Fruit fly (Drosophila melanogaster): ENCODE measurements around the gene CG43391.

The CG43391 gene

DNA sequence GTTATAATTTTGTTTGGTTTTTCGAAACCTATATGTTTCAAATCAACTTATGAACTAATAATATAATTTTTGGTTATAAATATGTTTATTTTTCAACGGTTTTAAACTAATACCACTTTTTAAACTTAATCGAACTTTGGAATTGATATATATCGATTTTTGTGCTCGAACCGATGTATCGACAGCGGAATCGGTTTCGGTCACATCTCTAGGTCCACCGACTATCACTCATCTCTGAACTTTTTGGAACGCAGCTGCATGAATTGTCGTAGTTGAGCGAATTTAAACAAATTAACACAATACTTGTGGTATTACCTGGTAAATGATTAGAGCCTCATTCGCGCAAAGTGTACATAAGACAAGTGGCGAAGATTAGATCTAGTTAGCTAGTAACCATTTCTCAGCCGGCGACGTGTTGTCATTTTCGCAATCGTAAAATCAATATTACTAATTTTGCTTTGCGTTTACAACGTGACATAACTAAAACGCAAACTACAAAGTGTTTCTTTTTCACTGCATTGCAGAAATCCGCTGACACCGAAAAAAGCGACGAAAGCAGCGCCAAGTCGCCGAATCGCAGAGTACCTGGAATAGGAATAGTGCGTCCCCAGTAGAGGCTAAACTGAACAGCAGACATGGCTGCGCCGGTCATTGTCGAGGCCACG lies 47.1 kb upstream of the CG43391 start, which contains the start of gene Apt1 (continued):
- TF ChIP-seq CG14014 (GFP tag; IDR thresholded peaks at IDR 0.05) = no peak
- TF ChIP-seq inv (GFP tag; IDR thresholded peaks at IDR 0.05; ENCODE audit: partially characterized antibody) = peak; percentile 93
- no peak for TF ChIP-seq Hr39 (optimal IDR thresholded peaks at IDR 0.05)
- TF ChIP-seq Atf3 (GFP tag; optimal IDR thresholded peaks at IDR 0.05) = no peak
- TF ChIP-seq CG3726 (GFP tag; IDR thresholded peaks at IDR 0.05) = no peak
- TF ChIP-seq CG1647 (GFP tag; optimal IDR thresholded peaks at IDR 0.05) = no peak
- TF ChIP-seq ERR (GFP tag; optimal IDR thresholded peaks at IDR 0.05) = no peak
- no peak for TF ChIP-seq CG1832 (GFP tag; optimal IDR thresholded peaks at IDR 0.05)
- TF ChIP-seq en (GFP tag; optimal IDR thresholded peaks at IDR 0.05) = no peak
- no peak for TF ChIP-seq CG9609 (GFP tag; optimal IDR thresholded peaks at IDR 0.05)
- no peak for TF ChIP-seq sr (GFP tag; IDR thresholded peaks at IDR 0.05)
- TF ChIP-seq vnd (GFP tag; IDR thresholded peaks at IDR 0.05; ENCODE audit: partially characterized antibody) = peak; percentile 95
- no peak for TF ChIP-seq CG17612 (GFP tag; IDR thresholded peaks at IDR 0.05)
- TF ChIP-seq CG10267 (tag; optimal IDR thresholded peaks at IDR 0.05) = peak; percentile 44
- no peak for TF ChIP-seq TFAM (GFP tag; optimal IDR thresholded peaks at IDR 0.05)
- no peak for TF ChIP-seq her (GFP tag; optimal IDR thresholded peaks at IDR 0.05)
- no peak for TF ChIP-seq chn (GFP tag; optimal IDR thresholded peaks at IDR 0.05)
- no peak for TF ChIP-seq CG15479 (GFP tag; optimal IDR thresholded peaks at IDR 0.05)
- no peak for TF ChIP-seq D19A (tag; optimal IDR thresholded peaks at IDR 0.05)
- no peak for TF ChIP-seq Adf1 (GFP tag; IDR thresholded peaks at IDR 0.05)
- no peak for TF ChIP-seq scrt (GFP tag; optimal IDR thresholded peaks at IDR 0.05)
- no peak for TF ChIP-seq CG9817 (tag; optimal IDR thresholded peaks at IDR 0.05)
- no peak for TF ChIP-seq CG33557 (GFP tag; optimal IDR thresholded peaks at IDR 0.05)
- TF ChIP-seq CG10959 (GFP tag; IDR thresholded peaks at IDR 0.05) = no peak
- TF ChIP-seq CG17359 (tag; optimal IDR thresholded peaks at IDR 0.05) = no peak
- peak; percentile 86 for TF ChIP-seq hbn (GFP tag; IDR thresholded peaks at IDR 0.05; ENCODE audit: partially characterized antibody)
- no peak for TF ChIP-seq CG7786 (GFP tag; optimal IDR thresholded peaks at IDR 0.05)
- peak; percentile 97 for TF ChIP-seq CG34224 (GFP tag; IDR thresholded peaks at IDR 0.05; ENCODE audit: partially characterized antibody)
- no peak for TF ChIP-seq rib (GFP tag; IDR thresholded peaks at IDR 0.05)
- no peak for TF ChIP-seq CG16779 (GFP tag; IDR thresholded peaks at IDR 0.05)
- TF ChIP-seq Oaz (GFP tag; IDR thresholded peaks at IDR 0.05) = no peak
- peak; percentile 39 for TF ChIP-seq ftz-f1 (GFP tag; optimal IDR thresholded peaks at IDR 0.05)
- no peak for TF ChIP-seq ase (GFP tag; IDR thresholded peaks at IDR 0.05)
- TF ChIP-seq CG10979 (tag; optimal IDR thresholded peaks at IDR 0.05) = no peak
- TF ChIP-seq CG3838 (GFP tag; optimal IDR thresholded peaks at IDR 0.05) = no peak
- TF ChIP-seq Dip3 (GFP tag; optimal IDR thresholded peaks at IDR 0.05) = no peak
- TF ChIP-seq CG13123 (GFP tag; optimal IDR thresholded peaks at IDR 0.05) = no peak
- TF ChIP-seq dysf (GFP tag; IDR thresholded peaks at IDR 0.05) = no peak
- TF ChIP-seq CG16815 (GFP tag; optimal IDR thresholded peaks at IDR 0.05) = no peak
- TF ChIP-seq Asciz (GFP tag; optimal IDR thresholded peaks at IDR 0.05) = no peak
- TF ChIP-seq H2.0 (GFP tag; IDR thresholded peaks at IDR 0.05) = no peak
- TF ChIP-seq CG6272 (GFP tag; IDR thresholded peaks at IDR 0.05) = no peak
- no peak for TF ChIP-seq CG6175 (GFP tag; IDR thresholded peaks at IDR 0.05)
- TF ChIP-seq disco-r (GFP tag; optimal IDR thresholded peaks at IDR 0.05) = no peak
- TF ChIP-seq Max (GFP tag; optimal IDR thresholded peaks at IDR 0.05) = no peak
- no peak for TF ChIP-seq fru (optimal IDR thresholded peaks at IDR 0.05)
- TF ChIP-seq pros (GFP tag; optimal IDR thresholded peaks at IDR 0.05) = no peak
- no peak for TF ChIP-seq bsh (GFP tag; optimal IDR thresholded peaks at IDR 0.05)
- no peak for TF ChIP-seq Hmx (GFP tag; optimal IDR thresholded peaks at IDR 0.05)
- TF ChIP-seq h (optimal IDR thresholded peaks at IDR 0.05) = no peak
- TF ChIP-seq lilli (GFP tag; optimal IDR thresholded peaks at IDR 0.05) = peak; percentile 35
- TF ChIP-seq CG7839 (tag; optimal IDR thresholded peaks at IDR 0.05) = no peak
